Worm (Caenorhabditis elegans): ENCODE results near the gene erd-2.1.

- no peak for TF ChIP-seq ama-1 (optimal IDR thresholded peaks at IDR 0.05)
- TF ChIP-seq ama-1 (GFP tag; optimal IDR thresholded peaks at IDR 0.05): no peak
- TF ChIP-seq ztf-25 (GFP tag; IDR thresholded peaks at IDR 0.05): no peak
- no peak for TF ChIP-seq B0261.1 (tag; optimal IDR thresholded peaks at IDR 0.05)
- TF ChIP-seq F49E8.2 (tag; optimal IDR thresholded peaks at IDR 0.05; ENCODE audit: insufficient read depth): no peak
- no peak for TF ChIP-seq attf-6 (GFP tag; IDR thresholded peaks at IDR 0.05)
- TF ChIP-seq ceh-79 (tag; optimal IDR thresholded peaks at IDR 0.05): no peak
- TF ChIP-seq nfya-1 (tag; optimal IDR thresholded peaks at IDR 0.05; ENCODE audit: borderline replicate concordance, insufficient read depth): no peak
- TF ChIP-seq unc-62 (GFP tag; optimal IDR thresholded peaks at IDR 0.05): no peak
- TF ChIP-seq ztf-18 (tag; optimal IDR thresholded peaks at IDR 0.05): no peak
- TF ChIP-seq Y95B8A.8 (GFP tag; IDR thresholded peaks at IDR 0.05): no peak
- TF ChIP-seq hmg-20 (GFP tag; IDR thresholded peaks at IDR 0.05): no peak
- no peak for TF ChIP-seq nfyb-1 (GFP tag; IDR thresholded peaks at IDR 0.05)
- no peak for TF ChIP-seq C17E4.6 (GFP tag; IDR thresholded peaks at IDR 0.05)
Measured at ce11 chrX:10174683-10175082, 16.1 kb upstream of the erd-2.1 start, which contains the start of gene C07A4.3.
